Worm (Caenorhabditis elegans): ENCODE measurements around the gene mml-1.
A peak's percentile ranks its signal among the peaks of the same experiment; 100 is the strongest.

Gene mml-1

DNA sequence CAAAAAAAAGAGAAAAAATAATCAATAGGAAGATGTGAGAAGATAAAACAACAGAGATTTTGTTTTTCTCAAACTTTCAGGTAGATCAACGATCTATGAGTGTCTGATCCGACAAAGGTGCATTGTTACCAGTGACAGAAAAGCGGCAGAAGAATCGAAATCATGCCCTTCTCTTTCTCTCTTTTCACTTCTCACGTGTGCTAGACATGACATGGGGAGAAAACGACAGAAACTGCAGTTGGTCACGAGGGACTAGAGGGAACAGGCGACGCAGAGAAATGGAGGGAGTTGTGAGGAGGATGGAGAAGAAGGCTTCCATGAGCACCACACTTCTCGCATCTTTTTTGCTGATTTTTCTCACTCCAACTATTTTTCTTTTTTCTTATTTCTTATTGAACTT, 39.3 kb downstream of the mml-1 start, which contains the start of gene F56C9.10 (continued):
- TF ChIP-seq efl-1 (GFP tag; optimal IDR thresholded peaks at IDR 0.05), result no peak
- TF ChIP-seq ceh-58 (GFP tag; IDR thresholded peaks at IDR 0.05), result no peak
- TF ChIP-seq ama-1 (optimal IDR thresholded peaks at IDR 0.05), result no peak
- no peak for TF ChIP-seq ama-1 (GFP tag; optimal IDR thresholded peaks at IDR 0.05)
- no peak for TF ChIP-seq F55B11.4 (tag; optimal IDR thresholded peaks at IDR 0.05; ENCODE audit: borderline replicate concordance, insufficient read depth)
- TF ChIP-seq hsf-1 (GFP tag; IDR thresholded peaks at IDR 0.05), result no peak
- TF ChIP-seq D2030.7 (GFP tag; IDR thresholded peaks at IDR 0.05), result no peak
- TF ChIP-seq unc-130 (GFP tag; optimal IDR thresholded peaks at IDR 0.05), result no peak
- peak; percentile 86 for TF ChIP-seq attf-5 (GFP tag; optimal IDR thresholded peaks at IDR 0.05)
- peak; percentile 53 for TF ChIP-seq ZK185.1 (tag; optimal IDR thresholded peaks at IDR 0.05; ENCODE audit: poor library complexity, severe bottlenecking)
- TF ChIP-seq Y67H2A.10 (GFP tag; conservative IDR thresholded peaks at IDR 0.05), result no peak
- TF ChIP-seq ceh-40 (GFP tag; IDR thresholded peaks at IDR 0.05), result no peak
- peak; percentile 83 for TF ChIP-seq nfyb-1 (GFP tag; IDR thresholded peaks at IDR 0.05)
- TF ChIP-seq F22D6.2 (tag; optimal IDR thresholded peaks at IDR 0.05), result peak; percentile 74
- TF ChIP-seq lsy-27 (tag; optimal IDR thresholded peaks at IDR 0.05; ENCODE audit: borderline replicate concordance, insufficient read depth), result no peak
- TF ChIP-seq zfh-2 (GFP tag; conservative IDR thresholded peaks at IDR 0.05), result peak; percentile 75
- TF ChIP-seq bed-2 (GFP tag; IDR thresholded peaks at IDR 0.05), result no peak
- TF ChIP-seq cebp-1 (GFP tag; IDR thresholded peaks at IDR 0.05), result peak; percentile 78
- TF ChIP-seq cebp-1 (tag; optimal IDR thresholded peaks at IDR 0.05), result peak; percentile 86
- no peak for TF ChIP-seq F23B12.7 (tag; optimal IDR thresholded peaks at IDR 0.05; ENCODE audit: insufficient read depth)
- peak; percentile 67 for TF ChIP-seq tlf-1 (GFP tag; optimal IDR thresholded peaks at IDR 0.05)
- peak; percentile 60 for TF ChIP-seq mcd-1 (GFP tag; IDR thresholded peaks at IDR 0.05)
- no peak for TF ChIP-seq Y53F4B.3 (GFP tag; IDR thresholded peaks at IDR 0.05)
- TF ChIP-seq F57A8.1 (GFP tag; optimal IDR thresholded peaks at IDR 0.05), result no peak
- no peak for TF ChIP-seq egl-18 (GFP tag; IDR thresholded peaks at IDR 0.05)
- peak; percentile 16 for TF ChIP-seq ztf-18 (tag; optimal IDR thresholded peaks at IDR 0.05)
- TF ChIP-seq attf-6 (GFP tag; IDR thresholded peaks at IDR 0.05), result no peak
- no peak for TF ChIP-seq lag-1 (GFP tag; IDR thresholded peaks at IDR 0.05)
- peak; percentile 42 for TF ChIP-seq ztf-3 (GFP tag; optimal IDR thresholded peaks at IDR 0.05)
- TF ChIP-seq snpc-1.3 (tag; optimal IDR thresholded peaks at IDR 0.05; ENCODE audit: insufficient read depth), result no peak
- peak; percentile 58 for TF ChIP-seq tbp1 (GFP tag; optimal IDR thresholded peaks at IDR 0.05)
- no peak for TF ChIP-seq dpff-1 (tag; optimal IDR thresholded peaks at IDR 0.05)
- no peak for TF ChIP-seq hlh-26 (GFP tag; conservative IDR thresholded peaks at IDR 0.05)
- no peak for TF ChIP-seq Y95B8A.8 (GFP tag; IDR thresholded peaks at IDR 0.05)
- peak; percentile 79 for TF ChIP-seq pbrm-1 (GFP tag; IDR thresholded peaks at IDR 0.05)
- no peak for TF ChIP-seq xnd-1 (tag; optimal IDR thresholded peaks at IDR 0.05)
- TF ChIP-seq egl-44 (GFP tag; IDR thresholded peaks at IDR 0.05), result 0 out of 2 replicates have a peak, but pooled peaks have one; percentile 34
- no peak for TF ChIP-seq snpc-1.1 (tag; optimal IDR thresholded peaks at IDR 0.05; ENCODE audit: insufficient read depth)
- peak; percentile 78 for TF ChIP-seq K12H6.12 (tag; optimal IDR thresholded peaks at IDR 0.05)
- peak; percentile 56; the same call in 1 of the 2 replicates for TF ChIP-seq Y53G8AR.9 (GFP tag; conservative IDR thresholded peaks at IDR 0.05)
- TF ChIP-seq somi-1 (GFP tag; optimal IDR thresholded peaks at IDR 0.05), result peak; percentile 95
- TF ChIP-seq sea-2 (GFP tag; IDR thresholded peaks at IDR 0.05), result no peak
- TF ChIP-seq F52B5.7 (tag; optimal IDR thresholded peaks at IDR 0.05), result no peak
- TF ChIP-seq ceh-79 (tag; optimal IDR thresholded peaks at IDR 0.05), result no peak
